Worm (Caenorhabditis elegans) whole organism, midembryonic: Measurements from ENCODE around the gene ZK686.2.

Experiments
- T22C8.4 ChIP-seq: fragments of 200-800 bp; sonication (Bioruptor generic); IDR thresholded peaks from 2 replicates; pipeline ENCODE4 v1.3.6; 2022; ENCODE audit warnings: missing genetic modification characterization, missing compliant biosample characterization
- flt-1 ChIP-seq: fragments of 200-800 bp; sonication (Bioruptor generic); IDR thresholded peaks from 2 replicates; pipeline ENCODE4 v1.3.6; 2022; ENCODE audit warnings: missing genetic modification characterization, missing compliant biosample characterization
- klf-2 ChIP-seq: fragments of 200-800 bp; sonication (Bioruptor generic); conservative IDR thresholded peaks from 2 replicates; pipeline ENCODE4 v1.3.6; 2022; ENCODE audit warnings: missing genetic modification reagents, missing genetic modification characterization, missing compliant biosample characterization
- tab-1 ChIP-seq: fragments of 200-800 bp; sonication (Bioruptor generic); IDR thresholded peaks from 2 replicates; pipeline ENCODE4 v1.3.6; 2022; ENCODE audit warnings: missing genetic modification characterization, missing compliant biosample characterization
- ztf-29 ChIP-seq: fragments of 200-800 bp; sonication (Bioruptor generic); IDR thresholded peaks from 2 replicates; pipeline ENCODE4 v1.3.6; 2022; ENCODE audit warnings: missing genetic modification reagents, missing genetic modification characterization, missing compliant biosample characterization

- no peak for TF ChIP-seq tab-1 (GFP tag; lab: Robert Waterston, UW)
- no peak for TF ChIP-seq flt-1 (GFP tag; lab: Robert Waterston, UW)
- TF ChIP-seq klf-2 (GFP tag; lab: Robert Waterston, UW) = no peak
- TF ChIP-seq T22C8.4 (GFP tag; lab: Robert Waterston, UW) = no peak
- TF ChIP-seq ztf-29 (GFP tag; lab: Robert Waterston, UW) = no peak
Observed at ce11 chrIII:7775983-7776440, 10.2 kb upstream of the ZK686.2 start, which contains the start of gene bath-15.
